Fruit fly (Drosophila melanogaster): ENCODE data around the gene inaF-A.
A peak's percentile ranks its signal among the peaks of the same experiment; 100 is the strongest.

The inaF-A gene

DNA sequence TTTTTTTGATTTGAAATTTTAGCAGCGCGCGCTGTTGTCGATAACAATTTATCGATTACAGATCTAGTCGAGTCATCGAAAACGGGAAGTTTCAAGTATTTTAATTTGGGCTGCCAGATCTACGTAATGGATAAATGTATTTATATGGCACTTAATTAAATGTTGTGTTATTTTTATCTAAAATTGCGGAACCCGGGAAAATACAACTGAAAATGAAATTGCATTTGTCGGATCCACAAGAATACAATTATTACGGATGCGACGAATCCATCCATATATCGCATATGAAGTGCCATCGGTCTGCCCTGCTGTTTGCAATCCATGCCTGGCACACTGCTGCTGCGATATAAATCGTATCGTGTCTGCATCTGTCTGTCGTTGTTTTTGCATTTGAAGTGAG lies 13.6 kb downstream of the inaF-A start, which contains the start of gene Tango10 (continued):
- TF ChIP-seq CG6689 (GFP tag; IDR thresholded peaks at IDR 0.05) (no peak), twi (tag; optimal IDR thresholded peaks at IDR 0.05) (no peak), al (GFP tag; IDR thresholded peaks at IDR 0.05) (peak; percentile 24; the same call in 1 of the 2 replicates), CG3838 (GFP tag; optimal IDR thresholded peaks at IDR 0.05) (no peak), dpn (GFP tag; optimal IDR thresholded peaks at IDR 0.05) (peak; percentile 51 to 58), Max (GFP tag; optimal IDR thresholded peaks at IDR 0.05) (peak; percentile 37), emc (GFP tag; optimal IDR thresholded peaks at IDR 0.05) (no peak), lola (GFP tag; optimal IDR thresholded peaks at IDR 0.05) (peak in 1 of 3 experiments; percentile 64), lbe (GFP tag; optimal IDR thresholded peaks at IDR 0.05) (peak; percentile 18), Aef1 (GFP tag; IDR thresholded peaks at IDR 0.05) (peak; percentile 51), CG43689 (GFP tag; IDR thresholded peaks at IDR 0.05) (no peak), dmrt99B (tag; optimal IDR thresholded peaks at IDR 0.05) (no peak), CG12236 (GFP tag; optimal IDR thresholded peaks at IDR 0.05) (no peak), Blimp-1 (GFP tag; optimal IDR thresholded peaks at IDR 0.05) (peak; percentile 62), vvl (GFP tag; IDR thresholded peaks at IDR 0.05) (peak; percentile 46; the same call in 1 of the 2 replicates), wdn (GFP tag; IDR thresholded peaks at IDR 0.05) (no peak), CG15601 (tag; optimal IDR thresholded peaks at IDR 0.05) (peak; percentile 42), pum (GFP tag; optimal IDR thresholded peaks at IDR 0.05) (peak; percentile 55), CG10209 (GFP tag; optimal IDR thresholded peaks at IDR 0.05) (no peak), tap (tag; optimal IDR thresholded peaks at IDR 0.05) (no peak), CG4707 (GFP tag; optimal IDR thresholded peaks at IDR 0.05) (no peak), nau (GFP tag; optimal IDR thresholded peaks at IDR 0.05) (no peak), sc (optimal IDR thresholded peaks at IDR 0.05) (no peak), sc (GFP tag; optimal IDR thresholded peaks at IDR 0.05) (no peak), CG17361 (GFP tag; IDR thresholded peaks at IDR 0.05) (peak; percentile 45; the same call in 2 of the 3 replicates), CG32532 (GFP tag; IDR thresholded peaks at IDR 0.05) (peak; percentile 54), CG11456 (GFP tag; IDR thresholded peaks at IDR 0.05) (no peak), stc (GFP tag; IDR thresholded peaks at IDR 0.05) (no peak), Gsc (GFP tag; IDR thresholded peaks at IDR 0.05) (no peak), Hr51 (GFP tag; optimal IDR thresholded peaks at IDR 0.05) (peak in 1 of 2 experiments; percentile 44), Ets65A (GFP tag) (peak; percentile 48), CG2712 (tag; optimal IDR thresholded peaks at IDR 0.05) (peak; percentile 48), Dip3 (GFP tag; optimal IDR thresholded peaks at IDR 0.05) (peak; percentile 36), CG11695 (GFP tag; IDR thresholded peaks at IDR 0.05) (no peak), CG7271 (tag; optimal IDR thresholded peaks at IDR 0.05) (no peak), sug (tag; optimal IDR thresholded peaks at IDR 0.05) (peak; percentile 53), psq (GFP tag; optimal IDR thresholded peaks at IDR 0.05) (no peak), inv (GFP tag; IDR thresholded peaks at IDR 0.05; ENCODE audit: partially characterized antibody) (peak; percentile 82), crp (GFP tag; optimal IDR thresholded peaks at IDR 0.05) (peak in 1 of 2 experiments; percentile 61), sob (GFP tag; IDR thresholded peaks at IDR 0.05) (peak; percentile 61), CG32772 (GFP tag; IDR thresholded peaks at IDR 0.05) (peak; percentile 43; the same call in 1 of the 2 replicates), CG4360 (GFP tag; IDR thresholded peaks at IDR 0.05) (no peak), CG6791 (GFP tag; IDR thresholded peaks at IDR 0.05; ENCODE audit: partially characterized antibody) (peak; percentile 70; the same call in 2 of the 3 replicates), Stat92E (GFP tag; optimal IDR thresholded peaks at IDR 0.05) (no peak), knrl (GFP tag; IDR thresholded peaks at IDR 0.05; ENCODE audit: partially characterized antibody) (peak; percentile 86), HLHmδ (GFP tag; optimal IDR thresholded peaks at IDR 0.05) (no peak), CG7372 (GFP tag; IDR thresholded peaks at IDR 0.05) (peak; percentile 41; the same call in 1 of the 2 replicates), CG6272 (GFP tag; IDR thresholded peaks at IDR 0.05) (peak; percentile 61), CG10366 (GFP tag; IDR thresholded peaks at IDR 0.05) (peak; percentile 52), CG17186 (GFP tag; optimal IDR thresholded peaks at IDR 0.05) (no peak)

Data from whole organism, embryonic.